Fruit fly (Drosophila melanogaster): ENCODE data around the gene Pi4KIIalpha.

DNA sequence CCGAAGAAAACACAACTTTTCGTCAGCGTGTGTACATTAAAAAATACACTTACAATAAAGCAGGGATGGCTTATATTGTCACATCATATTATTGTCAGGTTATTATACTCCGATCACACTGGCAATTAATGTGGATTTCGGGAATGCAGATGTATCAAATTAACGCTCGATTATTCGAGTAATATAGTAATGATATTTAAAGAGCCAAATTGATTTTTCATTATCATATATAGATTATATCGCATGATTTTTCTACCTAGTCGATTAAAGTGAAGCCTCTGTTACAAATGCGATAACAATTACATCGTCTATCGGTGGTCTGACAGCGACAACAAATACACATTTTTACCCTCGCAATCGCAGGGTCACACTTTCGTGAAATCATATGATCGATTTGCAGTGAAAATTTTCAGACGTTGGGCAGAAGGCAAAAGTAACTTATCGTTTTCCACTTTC is 28.0 kb upstream of the Pi4KIIalpha start, which contains the start of the genes noi and Vha26:
- no peak for TF ChIP-seq ttk (optimal IDR thresholded peaks at IDR 0.05)
- no peak for TF ChIP-seq h (optimal IDR thresholded peaks at IDR 0.05)
